Worm (Caenorhabditis elegans): ENCODE data around the gene poml-1.
A peak's percentile ranks its signal among the peaks of the same experiment; 100 is the strongest.

The poml-1 gene

DNA sequence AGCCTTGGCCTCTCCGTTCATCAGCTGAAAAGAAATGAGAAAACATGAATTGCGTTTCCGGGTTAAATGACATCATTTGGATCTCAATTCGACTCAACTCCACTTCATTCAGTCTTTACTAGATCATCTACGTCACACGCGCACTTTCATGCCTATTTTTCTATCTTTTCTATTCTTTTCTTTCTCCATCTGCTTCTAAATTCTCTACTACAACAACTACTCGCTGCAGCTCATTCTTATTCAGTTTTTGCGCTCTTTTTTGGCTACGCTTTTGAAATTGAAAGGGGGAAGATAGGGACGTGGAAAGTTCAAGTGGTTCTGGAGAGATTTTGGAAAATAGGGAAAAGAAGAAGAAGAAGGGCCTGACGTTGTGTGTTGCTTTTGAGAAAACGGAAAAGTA, 45.8 kb upstream of the poml-1 start (continued):
- TF ChIP-seq lin-15B (tag; optimal IDR thresholded peaks at IDR 0.05) (no peak), unc-130 (tag; optimal IDR thresholded peaks at IDR 0.05) (no peak), lin-13 (GFP tag; optimal IDR thresholded peaks at IDR 0.05) (peak; percentile 0), ces-1 (GFP tag; optimal IDR thresholded peaks at IDR 0.05) (peak; percentile 8), nhr-47 (tag; optimal IDR thresholded peaks at IDR 0.05) (peak; percentile 50), aha-1 (tag; optimal IDR thresholded peaks at IDR 0.05) (no peak), hlh-4 (tag; optimal IDR thresholded peaks at IDR 0.05) (no peak), C34B4.2 (tag; optimal IDR thresholded peaks at IDR 0.05) (no peak), nhr-85 (tag) (no peak), irx-1 (tag; optimal IDR thresholded peaks at IDR 0.05) (no peak), unc-86 (tag; optimal IDR thresholded peaks at IDR 0.05) (peak; percentile 52), mdl-1 (tag; optimal IDR thresholded peaks at IDR 0.05) (peak in 1 of 2 experiments; percentile 0), unc-30 (tag; optimal IDR thresholded peaks at IDR 0.05) (no peak), snu-23 (GFP tag; optimal IDR thresholded peaks at IDR 0.05) (peak; percentile 16), efl-3 (GFP tag; optimal IDR thresholded peaks at IDR 0.05) (no peak), mab-9 (GFP tag; IDR thresholded peaks at IDR 0.05) (no peak), ceh-82 (tag; optimal IDR thresholded peaks at IDR 0.05) (peak in 1 of 3 experiments; percentile 32), lin-35 (GFP tag; optimal IDR thresholded peaks at IDR 0.05) (no peak), nhr-20 (tag; optimal IDR thresholded peaks at IDR 0.05) (peak; percentile 21), Y116A8C.19 (tag; optimal IDR thresholded peaks at IDR 0.05; ENCODE audit: borderline replicate concordance) (no peak), blmp-1 (tag; optimal IDR thresholded peaks at IDR 0.05) (peak; percentile 3), isw-1 (GFP tag; IDR thresholded peaks at IDR 0.05) (peak; percentile 19; the same call in 1 of the 2 replicates), lin-14 (GFP tag; optimal IDR thresholded peaks at IDR 0.05) (peak; percentile 93), swsn-7 (tag; optimal IDR thresholded peaks at IDR 0.05) (peak; percentile 15), nhr-84 (tag; optimal IDR thresholded peaks at IDR 0.05) (no peak), dpl-1 (GFP tag; optimal IDR thresholded peaks at IDR 0.05) (peak in 1 of 3 experiments; percentile 18), vab-15 (tag; optimal IDR thresholded peaks at IDR 0.05) (no peak), tbx-2 (tag; optimal IDR thresholded peaks at IDR 0.05) (peak; percentile 64), alr-1 (tag; optimal IDR thresholded peaks at IDR 0.05; ENCODE audit: borderline replicate concordance) (no peak), F16B12.6 (tag; optimal IDR thresholded peaks at IDR 0.05) (no peak), fkh-8 (tag; optimal IDR thresholded peaks at IDR 0.05) (peak; percentile 81), skn-1 (tag; optimal IDR thresholded peaks at IDR 0.05) (no peak), nhr-19 (GFP tag; conservative IDR thresholded peaks at IDR 0.05) (no peak), nhr-71 (tag; optimal IDR thresholded peaks at IDR 0.05) (peak; percentile 73), C16A3.4 (tag; optimal IDR thresholded peaks at IDR 0.05) (no peak), efl-1 (optimal IDR thresholded peaks at IDR 0.05) (peak; percentile 7 to 21), efl-1 (GFP tag; optimal IDR thresholded peaks at IDR 0.05 in 1 of 2) (no peak), ztf-4 (tag; optimal IDR thresholded peaks at IDR 0.05) (peak; percentile 39), elt-3 (tag; optimal IDR thresholded peaks at IDR 0.05) (no peak), zip-4 (GFP tag; optimal IDR thresholded peaks at IDR 0.05) (no peak), egl-27 (tag; optimal IDR thresholded peaks at IDR 0.05) (peak in 1 of 2 experiments; percentile 4), ceh-88 (GFP tag; IDR thresholded peaks at IDR 0.05) (no peak), xbp-1 (tag; optimal IDR thresholded peaks at IDR 0.05) (peak; percentile 32), nhr-11 (tag; optimal IDR thresholded peaks at IDR 0.05) (no peak), ceh-63 (GFP tag; optimal IDR thresholded peaks at IDR 0.05) (no peak), C04F5.9 (tag; optimal IDR thresholded peaks at IDR 0.05) (no peak)
